Worm (Caenorhabditis elegans): ENCODE results near the gene mrpl-32.

mrpl-32 gene

DNA sequence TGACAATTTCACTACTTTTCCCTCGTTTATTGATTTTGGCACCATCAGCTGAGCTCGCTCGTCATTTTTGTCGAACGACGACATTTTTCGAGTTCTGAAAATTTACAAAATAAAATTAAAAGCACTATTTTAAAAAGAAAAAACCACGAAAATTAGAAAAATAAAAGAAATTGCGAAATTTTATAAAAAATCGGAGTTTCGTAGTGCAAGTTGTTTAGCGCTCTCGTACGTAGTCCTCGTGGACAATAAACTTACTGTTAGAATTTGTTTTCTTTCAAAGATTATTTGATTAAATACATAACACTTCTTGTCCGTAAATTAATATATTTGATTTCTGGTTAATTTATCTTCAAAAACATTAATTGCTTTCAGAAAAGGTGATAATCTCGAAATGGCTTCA, 40.7 kb downstream of the mrpl-32 start, which contains the start of the genes ess-2 and F42H10.2:
TSS of gene ess-2 (minus strand) at position 99 of the 400 bp plus-strand sequence.
TSS of gene F42H10.2 (plus strand) at position 367 of the 400 bp plus-strand sequence.
- TF ChIP-seq ztf-6 (GFP tag; IDR thresholded peaks at IDR 0.05) = no peak
- TF ChIP-seq attf-3 (GFP tag; conservative IDR thresholded peaks at IDR 0.05) = peak; percentile 92
- peak; percentile 89 for TF ChIP-seq cebp-1 (GFP tag; IDR thresholded peaks at IDR 0.05)
- TF ChIP-seq cebp-1 (tag; optimal IDR thresholded peaks at IDR 0.05) = peak; percentile 95

- TF ChIP-seq snpc-4 (GFP tag; optimal IDR thresholded peaks at IDR 0.05) (no peak), snpc-4 (tag; optimal IDR thresholded peaks at IDR 0.05) (no peak), Y53G8AR.9 (GFP tag; conservative IDR thresholded peaks at IDR 0.05) (peak; percentile 54; the same call in 1 of the 2 replicates), lsl-1 (GFP tag; optimal IDR thresholded peaks at IDR 0.05) (peak; percentile 87), xnd-1 (tag; optimal IDR thresholded peaks at IDR 0.05) (peak; percentile 55), madf-6 (GFP tag; IDR thresholded peaks at IDR 0.05) (peak; percentile 83), madf-8 (GFP tag; conservative IDR thresholded peaks at IDR 0.05) (peak; percentile 54), F33H1.4 (GFP tag; IDR thresholded peaks at IDR 0.05) (peak; percentile 82), D2030.7 (GFP tag; IDR thresholded peaks at IDR 0.05) (peak; percentile 47; the same call in 1 of the 2 replicates), unc-130 (GFP tag; optimal IDR thresholded peaks at IDR 0.05) (no peak)
These were observed 42.4 kb downstream of the mrpl-32 start for ce11 chrIII:8491945-8492344.

DNA sequence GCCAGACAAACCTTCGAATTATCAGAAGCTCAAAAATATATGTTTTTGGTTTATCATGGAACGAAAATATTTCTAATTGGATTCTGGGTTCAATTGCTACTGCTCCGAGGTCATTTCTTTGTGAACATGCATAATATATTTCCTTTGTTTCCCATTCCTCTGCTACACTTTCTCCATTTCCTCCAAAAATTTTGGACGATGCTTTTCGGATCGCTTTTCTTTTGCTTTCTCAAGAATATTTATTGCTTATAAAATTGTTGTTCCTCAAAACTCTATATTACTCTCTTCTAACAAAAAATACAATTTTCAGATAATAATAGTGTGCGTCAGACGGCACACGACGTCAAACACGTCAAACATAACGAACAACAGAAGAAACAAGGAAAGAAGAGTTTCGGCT, 45.2 kb downstream of the mrpl-32 start, which contains the start of gene pac-1:
TSS of gene pac-1 (plus strand) at position 301 of the 400 bp plus-strand sequence.
- TF ChIP-seq cebp-1 (GFP tag; IDR thresholded peaks at IDR 0.05) = no peak
- TF ChIP-seq cebp-1 (tag; optimal IDR thresholded peaks at IDR 0.05) = no peak
- no peak for TF ChIP-seq rcor-1 (GFP tag; IDR thresholded peaks at IDR 0.05)
- no peak for TF ChIP-seq ztf-22 (GFP tag; optimal IDR thresholded peaks at IDR 0.05)
- TF ChIP-seq ceh-58 (GFP tag; IDR thresholded peaks at IDR 0.05) = no peak
- TF ChIP-seq Y67H2A.10 (GFP tag; conservative IDR thresholded peaks at IDR 0.05) = no peak
- TF ChIP-seq sdz-38 (tag; optimal IDR thresholded peaks at IDR 0.05) = no peak
- TF ChIP-seq die-1 (tag; optimal IDR thresholded peaks at IDR 0.05) = no peak
